Worm (Caenorhabditis elegans): ENCODE data around the gene rbm-34.

Gene rbm-34

ce11 chrIV:12047552-12048347 lies 37.5 kb upstream of the rbm-34 start, which contains the start of gene T12G3.4:
T12G3.4 (plus strand) TSS chrIV:12048256.
- TF ChIP-seq nhr-12 (tag; optimal IDR thresholded peaks at IDR 0.05) (no peak), mep-1 (tag; optimal IDR thresholded peaks at IDR 0.05) (no peak), snu-23 (GFP tag; optimal IDR thresholded peaks at IDR 0.05) (no peak), lir-3 (tag; optimal IDR thresholded peaks at IDR 0.05; ENCODE audit: poor library complexity) (no peak), ztf-4 (tag; optimal IDR thresholded peaks at IDR 0.05) (no peak), zip-4 (GFP tag; optimal IDR thresholded peaks at IDR 0.05) (no peak), unc-86 (tag; optimal IDR thresholded peaks at IDR 0.05) (no peak), lin-13 (GFP tag; optimal IDR thresholded peaks at IDR 0.05) (no peak), lsy-2 (tag; optimal IDR thresholded peaks at IDR 0.05) (no peak), nhr-77 (tag; optimal IDR thresholded peaks at IDR 0.05) (no peak), nhr-11 (tag; optimal IDR thresholded peaks at IDR 0.05) (no peak), nhr-85 (tag) (no peak), aly-2 (tag; optimal IDR thresholded peaks at IDR 0.05) (no peak), C34B4.2 (tag; optimal IDR thresholded peaks at IDR 0.05) (no peak), fkh-8 (tag; optimal IDR thresholded peaks at IDR 0.05) (no peak)

- TF ChIP-seq elt-2 (tag; optimal IDR thresholded peaks at IDR 0.05) (no peak), dpl-1 (GFP tag; optimal IDR thresholded peaks at IDR 0.05) (peak; percentile 5 to 40 (median 35)), nhr-47 (tag; optimal IDR thresholded peaks at IDR 0.05) (peak; percentile 52), lin-35 (GFP tag; optimal IDR thresholded peaks at IDR 0.05) (peak; percentile 29 to 38), dsc-1 (tag; optimal IDR thresholded peaks at IDR 0.05) (no peak), xbp-1 (tag; optimal IDR thresholded peaks at IDR 0.05) (peak; percentile 16), C04F5.9 (tag; optimal IDR thresholded peaks at IDR 0.05) (no peak), nhr-19 (GFP tag; conservative IDR thresholded peaks at IDR 0.05) (0 out of 2 replicates have a peak, but pooled peaks have one; percentile 12), swsn-7 (tag; optimal IDR thresholded peaks at IDR 0.05) (peak; percentile 25), snu-23 (GFP tag; optimal IDR thresholded peaks at IDR 0.05) (peak; percentile 41), lsy-2 (tag; optimal IDR thresholded peaks at IDR 0.05) (peak; percentile 49 to 62), efl-1 (optimal IDR thresholded peaks at IDR 0.05) (peak; percentile 24 to 47), efl-1 (GFP tag; optimal IDR thresholded peaks at IDR 0.05 in 1 of 2) (peak; percentile 50 to 72), sup-37 (GFP tag; optimal IDR thresholded peaks at IDR 0.05) (no peak), blmp-1 (tag; optimal IDR thresholded peaks at IDR 0.05) (no peak), nhr-71 (tag; optimal IDR thresholded peaks at IDR 0.05) (peak; percentile 48), isw-1 (GFP tag; IDR thresholded peaks at IDR 0.05) (no peak), sptf-1 (tag; optimal IDR thresholded peaks at IDR 0.05) (no peak), zip-4 (GFP tag; optimal IDR thresholded peaks at IDR 0.05) (no peak), ceh-82 (tag; optimal IDR thresholded peaks at IDR 0.05) (peak in 1 of 3 experiments; percentile 1), lin-39 (tag; optimal IDR thresholded peaks at IDR 0.05) (no peak), nhr-20 (tag; optimal IDR thresholded peaks at IDR 0.05) (peak; percentile 34), rnt-1 (tag; optimal IDR thresholded peaks at IDR 0.05) (peak; percentile 5), ceh-90 (tag; optimal IDR thresholded peaks at IDR 0.05) (no peak), unc-130 (tag; optimal IDR thresholded peaks at IDR 0.05) (peak; percentile 61), F16B12.6 (tag; optimal IDR thresholded peaks at IDR 0.05) (peak; percentile 85), nhr-85 (tag) (peak; percentile 45)
These were observed 34.0 kb upstream of the rbm-34 start, which contains the start of the genes bre-5 and spt-5 for ce11 chrIV:12051049-12051792. bre-5 (minus strand) TSS chrIV:12051215. spt-5 (plus strand) TSS chrIV:12051491.

ce11 chrIV:12052461-12052860 lies 32.8 kb upstream of the rbm-34 start:
- no peak for TF ChIP-seq snpc-4 (tag; optimal IDR thresholded peaks at IDR 0.05)
- no peak for TF ChIP-seq lin-13 (GFP tag; optimal IDR thresholded peaks at IDR 0.05)
- TF ChIP-seq unc-86 (tag; optimal IDR thresholded peaks at IDR 0.05) = no peak
- TF ChIP-seq nhr-90 (tag; optimal IDR thresholded peaks at IDR 0.05; ENCODE audit: poor library complexity) = no peak
- TF ChIP-seq nhr-19 (GFP tag; conservative IDR thresholded peaks at IDR 0.05) = no peak
- no peak for TF ChIP-seq dpl-1 (GFP tag; optimal IDR thresholded peaks at IDR 0.05)
- TF ChIP-seq lir-3 (tag; optimal IDR thresholded peaks at IDR 0.05; ENCODE audit: poor library complexity) = no peak
- TF ChIP-seq C34B4.2 (tag; optimal IDR thresholded peaks at IDR 0.05) = no peak
- TF ChIP-seq hpl-2 (GFP tag; optimal IDR thresholded peaks at IDR 0.05) = no peak
- TF ChIP-seq unc-62 (GFP tag; optimal IDR thresholded peaks at IDR 0.05) = no peak
- no peak for TF ChIP-seq pag-3 (tag; optimal IDR thresholded peaks at IDR 0.05; ENCODE audit: borderline replicate concordance, insufficient read depth)
- TF ChIP-seq egl-13 (tag; optimal IDR thresholded peaks at IDR 0.05) = no peak
- TF ChIP-seq Y116A8C.19 (tag; optimal IDR thresholded peaks at IDR 0.05; ENCODE audit: borderline replicate concordance) = no peak
- TF ChIP-seq alr-1 (tag; optimal IDR thresholded peaks at IDR 0.05; ENCODE audit: borderline replicate concordance) = no peak
- no peak for TF ChIP-seq dsc-1 (tag; optimal IDR thresholded peaks at IDR 0.05)
- no peak for TF ChIP-seq fkh-8 (tag; optimal IDR thresholded peaks at IDR 0.05)
- TF ChIP-seq C04F5.9 (tag; optimal IDR thresholded peaks at IDR 0.05) = no peak
- TF ChIP-seq unc-130 (tag; optimal IDR thresholded peaks at IDR 0.05) = no peak

All from whole organism, L1 larva.